Worm (Caenorhabditis elegans): ENCODE results near the gene R12B2.3.

ce11 chrIII:5843662-5844061 is 38.3 kb downstream of the R12B2.3 start:
- TF ChIP-seq him-1 (tag; optimal IDR thresholded peaks at IDR 0.05) (no peak), dao-5 (tag; optimal IDR thresholded peaks at IDR 0.05) (no peak), W03F9.2 (tag; optimal IDR thresholded peaks at IDR 0.05) (no peak)

Measured in whole organism, L4/young adult.